Worm (Caenorhabditis elegans): ENCODE data around the gene F22B5.6.
A peak's percentile ranks its signal among the peaks of the same experiment; 100 is the strongest.

Gene F22B5.6

DNA sequence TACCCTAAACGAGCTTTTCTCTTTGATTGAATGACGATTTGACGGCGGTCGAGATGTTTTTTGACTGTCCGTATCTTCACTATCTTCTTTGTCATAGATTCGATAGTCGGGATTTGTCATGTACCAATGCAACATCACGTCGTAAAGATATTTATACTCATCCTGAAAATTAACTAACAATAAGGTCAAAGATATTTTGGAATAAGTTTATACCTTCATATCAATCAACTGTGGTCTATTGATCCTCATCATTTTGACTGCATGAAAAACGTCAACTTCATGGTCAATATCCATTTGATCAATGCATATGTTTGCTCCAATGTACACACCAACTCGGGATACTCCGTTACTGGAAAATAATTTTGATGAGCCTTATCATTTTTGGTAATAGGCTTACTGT is 32.1 kb upstream of the F22B5.6 start:
- TF ChIP-seq egl-5 (tag; optimal IDR thresholded peaks at IDR 0.05) (no peak), mml-1 (tag; optimal IDR thresholded peaks at IDR 0.05) (no peak), nhr-43 (tag; optimal IDR thresholded peaks at IDR 0.05; ENCODE audit: poor library complexity, severe bottlenecking) (no peak), nhr-11 (tag; optimal IDR thresholded peaks at IDR 0.05) (no peak), pha-4 (tag; optimal IDR thresholded peaks at IDR 0.05) (no peak), ztf-4 (tag; optimal IDR thresholded peaks at IDR 0.05) (no peak), ceh-28 (tag; optimal IDR thresholded peaks at IDR 0.05) (no peak), sea-2 (GFP tag; optimal IDR thresholded peaks at IDR 0.05) (no peak), egl-27 (tag; optimal IDR thresholded peaks at IDR 0.05) (no peak), eor-1 (tag; optimal IDR thresholded peaks at IDR 0.05) (no peak)

DNA sequence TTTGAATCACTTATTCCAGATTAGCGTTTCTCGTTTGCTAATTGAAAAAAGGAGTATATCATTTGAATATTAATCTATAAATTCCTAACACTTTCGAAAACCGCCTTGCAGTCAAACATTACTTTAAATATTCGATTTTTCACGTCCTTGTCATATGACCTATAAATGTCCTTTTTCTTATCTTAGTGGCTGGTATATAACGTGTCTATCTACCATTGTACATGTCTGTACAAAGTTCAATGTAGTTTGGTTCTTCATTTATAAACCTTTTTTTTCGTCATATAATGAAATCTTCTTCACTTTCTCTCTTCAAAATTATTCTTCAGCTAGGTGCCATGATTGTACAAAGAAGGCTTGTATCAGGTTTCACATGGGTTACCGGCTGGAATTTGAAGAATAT is 29.6 kb upstream of the F22B5.6 start, which contains the start of gene gbh-2:
Gene gbh-2, plus strand, starts transcription at position 277 of the 400 bp plus-strand sequence.
- TF ChIP-seq nhr-77 (tag; optimal IDR thresholded peaks at IDR 0.05) (no peak), snpc-4 (tag; optimal IDR thresholded peaks at IDR 0.05) (peak; percentile 9), elt-2 (tag; optimal IDR thresholded peaks at IDR 0.05) (peak; percentile 93), mdl-1 (tag; optimal IDR thresholded peaks at IDR 0.05) (no peak), hmg-11 (tag; optimal IDR thresholded peaks at IDR 0.05) (no peak), nhr-11 (tag; optimal IDR thresholded peaks at IDR 0.05) (no peak), nhr-43 (tag; optimal IDR thresholded peaks at IDR 0.05; ENCODE audit: poor library complexity, severe bottlenecking) (peak; percentile 46), nhr-12 (tag; optimal IDR thresholded peaks at IDR 0.05) (no peak), fkh-10 (GFP tag; optimal IDR thresholded peaks at IDR 0.05) (no peak), lin-15B (tag; optimal IDR thresholded peaks at IDR 0.05) (no peak), mml-1 (tag; optimal IDR thresholded peaks at IDR 0.05) (no peak), pqm-1 (tag; optimal IDR thresholded peaks at IDR 0.05) (peak; percentile 95), nhr-67 (tag; optimal IDR thresholded peaks at IDR 0.05) (no peak), unc-39 (tag; optimal IDR thresholded peaks at IDR 0.05) (no peak), ztf-4 (tag; optimal IDR thresholded peaks at IDR 0.05) (peak; percentile 48), fos-1 (tag; optimal IDR thresholded peaks at IDR 0.05) (no peak), jun-1 (tag; optimal IDR thresholded peaks at IDR 0.05) (peak; percentile 16), eor-1 (tag; optimal IDR thresholded peaks at IDR 0.05) (no peak), unc-62 (GFP tag; optimal IDR thresholded peaks at IDR 0.05) (no peak), pha-4 (tag; optimal IDR thresholded peaks at IDR 0.05) (peak; percentile 11), ZK546.5 (tag; optimal IDR thresholded peaks at IDR 0.05) (no peak), elt-1 (tag; optimal IDR thresholded peaks at IDR 0.05) (no peak), nfya-1 (tag; optimal IDR thresholded peaks at IDR 0.05; ENCODE audit: insufficient read depth) (no peak), lsy-12 (tag; optimal IDR thresholded peaks at IDR 0.05) (no peak), ceh-9 (tag; optimal IDR thresholded peaks at IDR 0.05) (no peak), nhr-23 (tag; optimal IDR thresholded peaks at IDR 0.05) (peak; percentile 42), ceh-82 (tag; optimal IDR thresholded peaks at IDR 0.05) (no peak), nhr-25 (tag; optimal IDR thresholded peaks at IDR 0.05) (peak; percentile 63), skn-1 (tag; optimal IDR thresholded peaks at IDR 0.05) (peak; percentile 67), fkh-2 (tag; optimal IDR thresholded peaks at IDR 0.05) (no peak), R02D3.7 (tag; optimal IDR thresholded peaks at IDR 0.05) (no peak), ceh-16 (tag; optimal IDR thresholded peaks at IDR 0.05) (no peak)

DNA sequence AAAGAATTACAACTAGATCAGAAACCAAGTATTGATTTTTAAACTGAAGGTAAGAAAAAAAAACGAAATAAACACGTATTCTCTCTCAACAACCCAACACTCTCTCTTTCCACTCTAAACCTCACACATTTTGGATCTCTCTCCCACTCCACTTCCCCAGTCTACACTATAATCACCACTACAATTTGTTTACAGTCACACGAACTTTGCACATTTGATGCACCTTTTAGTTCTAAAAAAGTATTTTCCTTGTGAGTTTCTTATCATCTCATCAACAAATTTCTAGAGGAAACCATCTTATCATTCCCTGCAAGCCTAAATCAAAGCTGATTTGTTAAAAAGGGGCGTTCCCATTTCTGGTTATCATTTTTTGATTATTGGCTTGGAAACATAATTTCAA is 28.6 kb upstream of the F22B5.6 start:
- peak; percentile 26 for TF ChIP-seq nfya-1 (tag; optimal IDR thresholded peaks at IDR 0.05; ENCODE audit: insufficient read depth)
- TF ChIP-seq unc-62 (GFP tag; optimal IDR thresholded peaks at IDR 0.05) = no peak
- TF ChIP-seq ceh-28 (tag; optimal IDR thresholded peaks at IDR 0.05) = peak; percentile 31
- TF ChIP-seq ceh-9 (tag; optimal IDR thresholded peaks at IDR 0.05) = no peak
- TF ChIP-seq lsy-12 (tag; optimal IDR thresholded peaks at IDR 0.05) = no peak
- no peak for TF ChIP-seq fkh-10 (GFP tag; optimal IDR thresholded peaks at IDR 0.05)
- TF ChIP-seq nhr-77 (tag; optimal IDR thresholded peaks at IDR 0.05) = no peak
- no peak for TF ChIP-seq mdl-1 (tag; optimal IDR thresholded peaks at IDR 0.05)
- no peak for TF ChIP-seq elt-1 (tag; optimal IDR thresholded peaks at IDR 0.05)
- no peak for TF ChIP-seq unc-39 (tag; optimal IDR thresholded peaks at IDR 0.05)
- no peak for TF ChIP-seq zag-1 (tag; optimal IDR thresholded peaks at IDR 0.05)
- TF ChIP-seq mml-1 (tag; optimal IDR thresholded peaks at IDR 0.05) = no peak
- TF ChIP-seq jun-1 (tag; optimal IDR thresholded peaks at IDR 0.05) = peak; percentile 33
- TF ChIP-seq lin-15B (tag; optimal IDR thresholded peaks at IDR 0.05) = no peak
- TF ChIP-seq nhr-237 (tag; optimal IDR thresholded peaks at IDR 0.05) = no peak
- TF ChIP-seq ZK546.5 (tag; optimal IDR thresholded peaks at IDR 0.05) = no peak
- peak; percentile 88 for TF ChIP-seq pqm-1 (tag; optimal IDR thresholded peaks at IDR 0.05)
- TF ChIP-seq daf-12 (tag; optimal IDR thresholded peaks at IDR 0.05) = no peak
- TF ChIP-seq fkh-2 (tag; optimal IDR thresholded peaks at IDR 0.05) = no peak
- TF ChIP-seq nhr-11 (tag; optimal IDR thresholded peaks at IDR 0.05) = peak; percentile 33
- no peak for TF ChIP-seq nhr-12 (tag; optimal IDR thresholded peaks at IDR 0.05)
- no peak for TF ChIP-seq ceh-16 (tag; optimal IDR thresholded peaks at IDR 0.05)
- no peak for TF ChIP-seq elt-3 (tag; optimal IDR thresholded peaks at IDR 0.05)
- no peak for TF ChIP-seq ama-1 (optimal IDR thresholded peaks at IDR 0.05)
- no peak for TF ChIP-seq snpc-4 (tag; optimal IDR thresholded peaks at IDR 0.05)
- no peak for TF ChIP-seq nhr-23 (tag; optimal IDR thresholded peaks at IDR 0.05)
- TF ChIP-seq aly-2 (tag; optimal IDR thresholded peaks at IDR 0.05) = no peak
- peak; percentile 5 for TF ChIP-seq nhr-43 (tag; optimal IDR thresholded peaks at IDR 0.05; ENCODE audit: poor library complexity, severe bottlenecking)
- no peak for TF ChIP-seq ceh-82 (tag; optimal IDR thresholded peaks at IDR 0.05)
- no peak for TF ChIP-seq R02D3.7 (tag; optimal IDR thresholded peaks at IDR 0.05)
- TF ChIP-seq ztf-11 (tag; optimal IDR thresholded peaks at IDR 0.05) = no peak
- peak; percentile 26 for TF ChIP-seq nhr-25 (tag; optimal IDR thresholded peaks at IDR 0.05)
- no peak for TF ChIP-seq hmg-11 (tag; optimal IDR thresholded peaks at IDR 0.05)
- TF ChIP-seq egl-27 (tag; optimal IDR thresholded peaks at IDR 0.05) = no peak
- no peak for TF ChIP-seq egl-5 (tag; optimal IDR thresholded peaks at IDR 0.05)
- TF ChIP-seq skn-1 (tag; optimal IDR thresholded peaks at IDR 0.05) = peak; percentile 32
- TF ChIP-seq eor-1 (tag; optimal IDR thresholded peaks at IDR 0.05) = no peak
- TF ChIP-seq nhr-76 (tag; optimal IDR thresholded peaks at IDR 0.05) = no peak
- TF ChIP-seq lin-39 (tag; optimal IDR thresholded peaks at IDR 0.05) = no peak
- peak; percentile 67 for TF ChIP-seq pha-4 (tag; optimal IDR thresholded peaks at IDR 0.05)
